Worm (Caenorhabditis elegans) whole organism, L3 larva: ENCODE results near the gene dis-3.

Experiments used
- ZK546.5 ChIP-seq: sonication (generic microtip); optimal IDR thresholded peaks from 2 replicates; lab custom pipeline; 2017; ENCODE audit warnings: missing biosample characterization, missing genetic modification characterization
- ama-1 ChIP-seq: fragments of 150-350 bp; optimal IDR thresholded peaks from 2 replicates; lab custom pipeline; 2018
- ceh-28 ChIP-seq: fragments of 150-350 bp; optimal IDR thresholded peaks from 2 replicates; lab custom pipeline; 2014; ENCODE audit warnings: missing biosample characterization, missing genetic modification reagents, missing genetic modification characterization
- elt-1 ChIP-seq: fragments of 150-350 bp; optimal IDR thresholded peaks from 2 replicates; lab custom pipeline; 2014; ENCODE audit warnings: missing biosample characterization, missing genetic modification characterization
- lin-15B ChIP-seq: fragments of 150-350 bp; optimal IDR thresholded peaks from 2 replicates; lab custom pipeline; 2014; ENCODE audit warnings: missing biosample characterization, missing genetic modification characterization
- pha-4 ChIP-seq: fragments of 150-350 bp; optimal IDR thresholded peaks from 2 replicates; lab custom pipeline; 2014; ENCODE audit warnings: missing biosample characterization, missing genetic modification reagents, missing genetic modification characterization
- pqm-1 ChIP-seq: fragments of 150-350 bp; optimal IDR thresholded peaks from 2 replicates; lab custom pipeline; 2017; ENCODE audit warnings: missing biosample characterization, missing genetic modification characterization, inconsistent platforms
- unc-62 ChIP-seq: fragments of 150-350 bp; sonication (generic microtip); optimal IDR thresholded peaks from 4 replicates; lab custom pipeline; 2014; ENCODE audit warnings: missing biosample characterization, missing genetic modification reagents, missing genetic modification characterization
- ztf-4 ChIP-seq: fragments of 150-350 bp; optimal IDR thresholded peaks from 2 replicates; lab custom pipeline; 2014; ENCODE audit warnings: missing biosample characterization, missing genetic modification characterization

- no peak for TF ChIP-seq elt-1
- TF ChIP-seq ZK546.5 (tag; lab: Kevin White, UChicago) = no peak
- no peak for TF ChIP-seq ama-1 (lab: Kevin White, UChicago)
- TF ChIP-seq ceh-28 (tag; lab: Kevin White, UChicago) = no peak
- no peak for TF ChIP-seq ztf-4 (tag; lab: Kevin White, UChicago)
- TF ChIP-seq pqm-1 (tag; lab: Kevin White, UChicago) = no peak
- TF ChIP-seq lin-15B (tag; lab: Kevin White, UChicago) = no peak
- no peak for TF ChIP-seq unc-62 (GFP tag; lab: Kevin White, UChicago)
- TF ChIP-seq pha-4 = no peak
These were observed 1.8 kb upstream of the dis-3 start, which contains the start of the genes C04G2.5 and msp-36 for ce11 chrIV:10095171-10095570.
